Worm (Caenorhabditis elegans): ENCODE measurements around the gene mam-3.
A peak's percentile ranks its signal among the peaks of the same experiment; 100 is the strongest.

The mam-3 gene

DNA sequence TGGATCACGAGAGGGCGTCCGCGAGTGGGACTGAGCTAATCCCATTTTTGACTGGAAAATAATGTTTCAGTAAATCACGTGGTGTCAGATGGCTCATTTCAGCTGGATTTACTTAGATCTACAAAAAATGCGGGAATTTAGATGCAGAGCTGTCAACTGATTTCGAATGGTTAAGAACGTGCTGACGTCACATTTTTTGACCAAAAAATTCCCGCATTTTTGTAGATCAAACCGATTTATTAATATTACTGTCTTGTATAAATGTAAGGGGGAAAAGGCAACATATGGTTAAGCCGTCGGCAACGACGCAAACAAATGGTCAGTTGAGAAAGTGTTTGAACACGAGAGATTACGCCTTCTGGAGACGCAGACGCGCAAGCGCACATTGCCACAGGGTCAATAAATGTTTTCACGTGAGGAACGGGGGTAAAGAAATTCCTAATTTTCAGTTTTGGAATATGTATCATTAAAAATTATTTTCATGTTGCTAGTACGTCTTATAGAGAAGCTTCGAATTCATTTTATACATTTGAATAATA, 32.3 kb downstream of the mam-3 start, which contains the start of gene gcl-1:
TSS of gene gcl-1 (minus strand) at position 51 of the 539 bp plus-strand sequence.
- TF ChIP-seq fos-1 (tag; optimal IDR thresholded peaks at IDR 0.05): no peak
- no peak for TF ChIP-seq peb-1 (tag; optimal IDR thresholded peaks at IDR 0.05)
- peak; percentile 53 for TF ChIP-seq C34F6.9 (tag; optimal IDR thresholded peaks at IDR 0.05)
- TF ChIP-seq nhr-129 (tag; optimal IDR thresholded peaks at IDR 0.05): peak; percentile 64
- TF ChIP-seq mdl-1 (tag; optimal IDR thresholded peaks at IDR 0.05): no peak
- peak; percentile 15 for TF ChIP-seq unc-55 (GFP tag; optimal IDR thresholded peaks at IDR 0.05)
- TF ChIP-seq F13H6.1 (tag; optimal IDR thresholded peaks at IDR 0.05): peak; percentile 0
- no peak for TF ChIP-seq nhr-10 (tag; optimal IDR thresholded peaks at IDR 0.05)

DNA sequence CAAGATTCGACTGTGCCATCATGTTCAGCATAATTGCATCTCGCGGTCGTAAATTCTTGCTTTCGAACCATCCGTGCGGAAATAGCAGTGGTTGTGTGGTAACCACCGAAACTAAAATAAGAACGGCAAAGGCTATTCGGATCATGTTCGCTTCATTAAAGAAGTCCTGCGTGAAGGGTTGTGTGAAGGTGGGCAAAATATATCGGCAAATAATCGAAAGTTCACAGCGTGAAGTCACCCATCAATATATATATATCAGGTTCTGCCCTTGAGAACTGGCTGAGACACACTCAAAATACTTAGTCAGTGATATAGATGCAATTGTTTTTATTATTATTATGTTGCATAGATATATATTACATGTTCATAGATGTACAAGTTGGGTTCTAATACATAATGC, 37.2 kb downstream of the mam-3 start, which contains the start of gene Y62E10A.19:
TSS of gene Y62E10A.19 (minus strand) at position 289 of the 400 bp plus-strand sequence.
- no peak for TF ChIP-seq ztf-4 (tag; optimal IDR thresholded peaks at IDR 0.05)
- TF ChIP-seq skn-1 (tag; optimal IDR thresholded peaks at IDR 0.05): no peak
- TF ChIP-seq blmp-1 (tag; optimal IDR thresholded peaks at IDR 0.05; ENCODE audit: insufficient read depth): peak; percentile 32
- TF ChIP-seq F13H6.1 (tag; optimal IDR thresholded peaks at IDR 0.05): no peak

DNA sequence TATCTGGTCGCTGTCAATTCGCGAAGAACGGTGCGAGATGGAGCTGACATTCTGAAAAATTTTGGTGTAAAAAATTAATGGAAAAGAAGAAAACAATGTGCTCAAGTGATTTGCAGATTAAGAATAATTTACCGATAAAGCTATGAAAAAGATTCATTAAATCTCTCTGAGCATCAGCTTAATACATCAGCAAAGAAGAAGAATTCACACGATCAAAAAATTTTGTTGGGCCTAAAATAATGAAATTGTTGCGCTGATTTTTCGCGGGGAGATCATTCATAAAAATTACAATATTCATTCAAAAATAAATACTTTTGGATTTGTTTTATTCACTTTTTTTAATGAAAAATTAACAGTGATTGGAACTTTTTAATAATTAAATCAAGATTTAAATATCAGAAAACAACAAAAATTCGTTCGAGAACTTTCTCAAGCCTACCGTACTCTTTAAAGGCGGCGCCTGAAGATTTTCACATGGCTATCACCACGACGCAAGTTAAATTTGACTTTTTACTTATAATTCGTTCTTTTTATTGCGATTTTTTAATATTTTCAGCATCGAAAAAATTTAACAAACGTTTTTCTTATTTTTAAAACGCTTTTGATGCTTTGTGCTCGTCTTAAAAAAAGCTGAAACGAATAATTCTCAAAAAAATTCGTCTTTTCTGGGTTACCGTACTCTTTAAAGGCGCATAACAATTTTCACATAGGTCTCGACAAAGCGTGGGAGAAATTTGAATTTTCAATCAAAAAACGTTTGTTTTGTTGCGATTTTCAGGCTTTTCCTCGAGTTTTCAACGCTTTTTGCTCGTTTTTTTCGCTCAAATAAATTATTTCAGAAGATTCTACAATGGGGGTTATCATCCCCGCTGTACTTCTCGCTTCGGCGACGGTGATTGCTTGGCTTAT, 44.5 kb downstream of the mam-3 start, which contains the start of the genes memi-2 and cyp-31A5:
TSS of gene memi-2 (minus strand) at position 51 of the 909 bp plus-strand sequence.
TSS of gene cyp-31A5 (plus strand) at position 834 of the 909 bp plus-strand sequence.
- TF ChIP-seq crh-2 (tag; optimal IDR thresholded peaks at IDR 0.05): no peak
- no peak for TF ChIP-seq zag-1 (tag; optimal IDR thresholded peaks at IDR 0.05)
- TF ChIP-seq C34F6.9 (tag; optimal IDR thresholded peaks at IDR 0.05): no peak
- no peak for TF ChIP-seq nhr-25 (tag; optimal IDR thresholded peaks at IDR 0.05)
- no peak for TF ChIP-seq elt-3 (tag; optimal IDR thresholded peaks at IDR 0.05)
- no peak for TF ChIP-seq mab-5 (tag; optimal IDR thresholded peaks at IDR 0.05)
- no peak for TF ChIP-seq nhr-23 (tag; optimal IDR thresholded peaks at IDR 0.05)
- no peak for TF ChIP-seq ceh-16 (tag; optimal IDR thresholded peaks at IDR 0.05)
- TF ChIP-seq nhr-11 (tag; optimal IDR thresholded peaks at IDR 0.05): no peak
- TF ChIP-seq alr-1 (tag; optimal IDR thresholded peaks at IDR 0.05): no peak
- TF ChIP-seq ama-1 (optimal IDR thresholded peaks at IDR 0.05): no peak
- TF ChIP-seq lsy-2 (tag; optimal IDR thresholded peaks at IDR 0.05): no peak
- no peak for TF ChIP-seq sem-4 (tag; optimal IDR thresholded peaks at IDR 0.05)
- TF ChIP-seq ZK546.5 (tag; optimal IDR thresholded peaks at IDR 0.05): no peak
- TF ChIP-seq nhr-129 (tag; optimal IDR thresholded peaks at IDR 0.05): no peak
- TF ChIP-seq R02D3.7 (tag; optimal IDR thresholded peaks at IDR 0.05): no peak
- TF ChIP-seq mbf-1 (tag; optimal IDR thresholded peaks at IDR 0.05): no peak
- no peak for TF ChIP-seq dmd-4 (tag; optimal IDR thresholded peaks at IDR 0.05)

DNA sequence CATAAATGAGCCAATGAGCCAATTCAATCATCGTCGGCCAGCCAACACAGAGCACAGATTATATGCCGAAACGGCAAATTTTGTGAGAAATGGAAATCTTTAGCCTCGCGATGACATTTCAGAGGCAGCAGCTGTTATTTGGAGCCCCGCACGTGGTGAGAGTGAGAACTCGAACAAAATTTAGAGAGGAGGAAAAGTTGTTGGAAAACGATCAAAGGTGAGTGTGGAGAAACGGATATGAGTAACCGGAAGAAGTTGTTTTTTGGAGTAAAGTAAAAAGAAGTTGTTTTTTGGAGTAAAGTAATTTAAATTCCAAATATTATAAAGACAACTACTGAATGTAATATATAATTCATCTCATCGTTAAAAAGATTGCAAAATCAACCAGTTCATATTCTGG, 46.4 kb downstream of the mam-3 start, which contains the start of gene Y62E10A.13:
TSS of gene Y62E10A.13 (minus strand) at position 326 of the 400 bp plus-strand sequence.
- TF ChIP-seq nhr-129 (tag; optimal IDR thresholded peaks at IDR 0.05) (peak; percentile 40), sem-4 (tag; optimal IDR thresholded peaks at IDR 0.05) (no peak)

DNA sequence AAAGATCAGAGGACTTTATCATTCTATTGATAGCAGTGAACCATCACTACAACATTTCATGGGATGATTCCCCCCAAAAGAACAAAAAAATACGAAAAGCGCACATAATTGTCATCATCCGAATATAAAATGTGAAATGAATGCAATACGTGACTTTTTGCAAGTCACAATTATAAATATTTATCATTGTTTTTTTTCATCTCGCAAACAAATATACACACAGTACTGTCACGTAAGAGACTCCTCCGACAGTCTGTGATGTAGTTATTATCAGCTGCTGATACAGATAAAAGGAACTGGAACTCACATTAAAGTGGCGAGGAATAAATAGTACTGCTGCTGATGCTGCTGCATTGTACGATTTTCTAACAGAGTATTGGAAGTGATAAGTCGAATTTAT, 48.8 kb downstream of the mam-3 start:
- TF ChIP-seq lsy-2 (tag; optimal IDR thresholded peaks at IDR 0.05) (peak in 1 of 2 experiments; percentile 18), unc-55 (GFP tag; optimal IDR thresholded peaks at IDR 0.05) (no peak), lin-11 (tag; optimal IDR thresholded peaks at IDR 0.05) (no peak), skn-1 (tag; optimal IDR thresholded peaks at IDR 0.05) (peak; percentile 54), lin-13 (GFP tag; optimal IDR thresholded peaks at IDR 0.05) (no peak), sma-3 (GFP tag; optimal IDR thresholded peaks at IDR 0.05) (peak; percentile 20), R02D3.7 (tag; optimal IDR thresholded peaks at IDR 0.05) (no peak), sem-4 (tag; optimal IDR thresholded peaks at IDR 0.05) (no peak), elt-1 (tag; optimal IDR thresholded peaks at IDR 0.05) (no peak), nhr-21 (tag; optimal IDR thresholded peaks at IDR 0.05) (peak; percentile 2), mbf-1 (tag; optimal IDR thresholded peaks at IDR 0.05) (no peak), unc-39 (tag; optimal IDR thresholded peaks at IDR 0.05) (no peak), nhr-11 (tag; optimal IDR thresholded peaks at IDR 0.05) (no peak), snpc-4 (tag; optimal IDR thresholded peaks at IDR 0.05) (no peak), nhr-237 (tag; optimal IDR thresholded peaks at IDR 0.05) (no peak), nhr-12 (tag; optimal IDR thresholded peaks at IDR 0.05) (no peak), fos-1 (tag; optimal IDR thresholded peaks at IDR 0.05) (peak; percentile 35), ceh-16 (tag; optimal IDR thresholded peaks at IDR 0.05) (no peak), ceh-82 (tag; optimal IDR thresholded peaks at IDR 0.05) (no peak), mab-5 (tag; optimal IDR thresholded peaks at IDR 0.05) (no peak), lin-39 (tag; optimal IDR thresholded peaks at IDR 0.05) (no peak), aly-2 (tag; optimal IDR thresholded peaks at IDR 0.05) (no peak), Y55F3AM.14 (GFP tag; optimal IDR thresholded peaks at IDR 0.05) (no peak), egl-27 (tag; optimal IDR thresholded peaks at IDR 0.05) (no peak), nhr-25 (tag; optimal IDR thresholded peaks at IDR 0.05) (no peak), zag-1 (tag; optimal IDR thresholded peaks at IDR 0.05) (no peak), gmeb-1 (tag; optimal IDR thresholded peaks at IDR 0.05) (no peak), mdl-1 (tag; optimal IDR thresholded peaks at IDR 0.05) (no peak), peb-1 (tag; optimal IDR thresholded peaks at IDR 0.05) (no peak), nhr-23 (tag; optimal IDR thresholded peaks at IDR 0.05) (no peak)
